Fruit fly (Drosophila melanogaster) whole organism, embryonic: ENCODE measurements around the gene CG14282.

Source experiments
- Awh ChIP-seq: fragments of 200-800 bp; sonication (Bioruptor generic); IDR thresholded peaks from 2 replicates; pipeline ENCODE4, ENCODE4 v1.3.6; 2022; ENCODE audit warnings: missing biosample characterization, missing genetic modification characterization
- B-H1 ChIP-seq: fragments of 200-800 bp; sonication (Bioruptor generic); IDR thresholded peaks from 3 replicates; pipeline ENCODE4 v1.3.6; 2022; ENCODE audit warnings: missing biosample characterization, missing genetic modification characterization
- CG10209 ChIP-seq: fragments of 200-800 bp; sonication (Bioruptor generic); optimal IDR thresholded peaks from 3 replicates; lab custom pipeline; 2017; ENCODE audit warnings: missing biosample characterization, mild to moderate bottlenecking, missing genetic modification characterization, missing genetic modification reagents
- CG11456 ChIP-seq: fragments of 200-800 bp; sonication (Bioruptor generic); IDR thresholded peaks from 3 replicates; pipeline ENCODE4 v1.3.6; 2022; ENCODE audit warnings: missing biosample characterization, missing genetic modification characterization
- CG13424 ChIP-seq: fragments of 200-800 bp; sonication (Bioruptor generic); optimal IDR thresholded peaks from 2 replicates; lab custom pipeline; 2019; ENCODE audit warnings: missing biosample characterization, mild to moderate bottlenecking, missing genetic modification characterization, moderate library complexity
- CG15011 ChIP-seq: fragments of 200-800 bp; sonication (Bioruptor generic); optimal IDR thresholded peaks from 3 replicates; lab custom pipeline; 2018; ENCODE audit warnings: missing biosample characterization, mild to moderate bottlenecking, missing genetic modification characterization
- CG15269 ChIP-seq: fragments of 200-800 bp; sonication (Bioruptor generic); optimal IDR thresholded peaks from 2 replicates; lab custom pipeline; 2018; ENCODE audit warnings: missing biosample characterization, mild to moderate bottlenecking, missing genetic modification characterization, moderate library complexity
- CG18599 ChIP-seq: fragments of 200-800 bp; sonication (Bioruptor generic); optimal IDR thresholded peaks from 3 replicates; lab custom pipeline; 2017; ENCODE audit warnings: missing biosample characterization, missing genetic modification characterization, mild to moderate bottlenecking, moderate library complexity, missing genetic modification reagents
- CG30431 ChIP-seq: fragments of 200-800 bp; sonication (Bioruptor generic); optimal IDR thresholded peaks from 2 replicates; lab custom pipeline; 2017; ENCODE audit warnings: missing biosample characterization, missing genetic modification characterization
- CG31388 ChIP-seq: fragments of 200-800 bp; sonication (Bioruptor generic); optimal IDR thresholded peaks from 2 replicates; lab custom pipeline; 2016; ENCODE audit warnings: missing biosample characterization, missing genetic modification characterization
- CG32772 ChIP-seq: fragments of 200-800 bp; sonication (Bioruptor generic); IDR thresholded peaks from 2 replicates; pipeline ENCODE4 v1.3.6; 2022; ENCODE audit warnings: missing biosample characterization, missing genetic modification characterization
- CG4404 ChIP-seq: fragments of 200-800 bp; sonication (Bioruptor generic); IDR thresholded peaks from 2 replicates; pipeline ENCODE4 v1.3.6; 2022; ENCODE audit warnings: missing biosample characterization, missing genetic modification characterization
- CG4617 ChIP-seq: fragments of 200-800 bp; sonication (Bioruptor generic); optimal IDR thresholded peaks from 3 replicates; lab custom pipeline; 2016; ENCODE audit warnings: missing biosample characterization, missing genetic modification characterization, borderline replicate concordance
- CG8089 ChIP-seq: fragments of 200-800 bp; sonication (Bioruptor generic); optimal IDR thresholded peaks from 3 replicates; lab custom pipeline; 2016; ENCODE audit warnings: missing biosample characterization, missing genetic modification characterization
- CTCF ChIP-seq: fragments of 200-800 bp; sonication (Bioruptor generic); optimal IDR thresholded peaks from 2 replicates; lab custom pipeline; 2017; ENCODE audit warnings: missing biosample characterization, mild to moderate bottlenecking, missing genetic modification characterization, moderate library complexity
- CkIIα-i1 ChIP-seq: fragments of 200-800 bp; sonication (Bioruptor generic); IDR thresholded peaks from 2 replicates; pipeline ENCODE4 v1.3.6; 2022; ENCODE audit warnings: missing biosample characterization, missing genetic modification characterization
- CoRest ChIP-seq: fragments of 200-800 bp; sonication (Bioruptor generic); optimal IDR thresholded peaks from 3 replicates; lab custom pipeline; 2018; ENCODE audit warnings: missing biosample characterization, mild to moderate bottlenecking, missing genetic modification characterization, moderate library complexity
- Doc2 ChIP-seq: fragments of 200-800 bp; sonication (Bioruptor generic); IDR thresholded peaks from 2 replicates; pipeline ENCODE4 v1.3.6; 2022; ENCODE audit warnings: missing biosample characterization, missing genetic modification characterization
- Drgx ChIP-seq: fragments of 200-800 bp; sonication (Bioruptor generic); IDR thresholded peaks from 2 replicates; pipeline ENCODE4 v1.3.6; 2022; ENCODE audit warnings: missing biosample characterization, missing genetic modification characterization
- H2.0 ChIP-seq: fragments of 200-800 bp; sonication (Bioruptor generic); IDR thresholded peaks from 2 replicates; pipeline ENCODE4 v1.3.6; 2022; ENCODE audit warnings: missing biosample characterization, missing genetic modification characterization
- Meics ChIP-seq: fragments of 200-800 bp; sonication (Bioruptor generic); optimal IDR thresholded peaks from 2 replicates; lab custom pipeline; 2017; ENCODE audit warnings: missing biosample characterization, mild to moderate bottlenecking, missing genetic modification characterization
- Oli ChIP-seq: fragments of 200-800 bp; sonication (Bioruptor generic); optimal IDR thresholded peaks from 2 replicates; lab custom pipeline; 2018; ENCODE audit warnings: missing biosample characterization, mild to moderate bottlenecking, missing genetic modification characterization, moderate library complexity
- Poxn ChIP-seq: fragments of 200-800 bp; sonication (Bioruptor generic); IDR thresholded peaks from 2 replicates; pipeline ENCODE4 v1.3.6; 2022; ENCODE audit warnings: missing biosample characterization, missing genetic modification characterization
- Vsx1 ChIP-seq: fragments of 200-800 bp; sonication (Bioruptor generic); optimal IDR thresholded peaks from 2 replicates; lab custom pipeline; 2017; ENCODE audit warnings: missing biosample characterization, mild to moderate bottlenecking, missing genetic modification characterization, missing genetic modification reagents
- Xrp1 ChIP-seq: fragments of 200-800 bp; sonication (Bioruptor generic); IDR thresholded peaks from 2 replicates; pipeline ENCODE4 v1.3.6; 2022; ENCODE audit warnings: missing biosample characterization, missing genetic modification characterization
- ap ChIP-seq: fragments of 200-800 bp; sonication (Bioruptor generic); IDR thresholded peaks from 2 replicates; pipeline ENCODE4 v1.3.6; 2022; ENCODE audit warnings: missing biosample characterization, missing genetic modification characterization
- ara ChIP-seq: fragments of 200-800 bp; sonication (Bioruptor generic); IDR thresholded peaks from 2 replicates; pipeline ENCODE4 v1.3.6; 2022; ENCODE audit warnings: missing biosample characterization, missing genetic modification characterization
- crol ChIP-seq: fragments of 200-800 bp; sonication (Bioruptor generic); IDR thresholded peaks from 2 replicates; pipeline ENCODE4 v1.3.6; 2022; ENCODE audit warnings: missing biosample characterization, missing genetic modification characterization
- dan ChIP-seq: fragments of 200-800 bp; sonication (Bioruptor generic); IDR thresholded peaks from 2 replicates; pipeline ENCODE4 v1.3.6; 2022; ENCODE audit warnings: missing biosample characterization, missing genetic modification characterization
- dysf ChIP-seq: fragments of 200-800 bp; sonication (Bioruptor generic); IDR thresholded peaks from 3 replicates; pipeline ENCODE4 v1.3.6; 2022; ENCODE audit warnings: missing biosample characterization, missing genetic modification characterization
- exex ChIP-seq: fragments of 200-800 bp; sonication (Bioruptor generic); optimal IDR thresholded peaks from 4 replicates; lab custom pipeline; 2018; ENCODE audit warnings: missing biosample characterization, mild to moderate bottlenecking, missing genetic modification characterization, moderate library complexity
- eyg ChIP-seq: fragments of 200-800 bp; sonication (Bioruptor generic); optimal IDR thresholded peaks from 3 replicates; lab custom pipeline; 2016; ENCODE audit warnings: missing biosample characterization, missing genetic modification characterization
- fd96Cb ChIP-seq: fragments of 200-800 bp; sonication (Bioruptor generic); optimal IDR thresholded peaks from 2 replicates; lab custom pipeline; 2018; ENCODE audit warnings: missing biosample characterization, mild to moderate bottlenecking, missing genetic modification characterization, moderate library complexity
- gce ChIP-seq: fragments of 200-800 bp; sonication (Bioruptor generic); IDR thresholded peaks from 3 replicates; pipeline ENCODE4 v1.3.6; 2022; ENCODE audit warnings: missing biosample characterization, missing genetic modification characterization
- gsb-n ChIP-seq: fragments of 200-800 bp; sonication (Bioruptor generic); optimal IDR thresholded peaks from 3 replicates; lab custom pipeline; 2018; ENCODE audit warnings: missing biosample characterization, mild to moderate bottlenecking, missing genetic modification characterization
- ken ChIP-seq: fragments of 200-800 bp; sonication (Bioruptor generic); IDR thresholded peaks from 3 replicates; pipeline ENCODE4 v1.3.6; 2022; ENCODE audit warnings: missing biosample characterization, missing genetic modification characterization
- nom ChIP-seq: fragments of 200-800 bp; sonication (Bioruptor generic); optimal IDR thresholded peaks from 2 replicates; lab custom pipeline; 2017; ENCODE audit warnings: missing biosample characterization, missing genetic modification characterization, mild to moderate bottlenecking, moderate library complexity, missing genetic modification reagents
- peb ChIP-seq: fragments of 200-800 bp; sonication (Bioruptor generic); IDR thresholded peaks from 2 replicates; pipeline ENCODE4 v1.3.6; 2022; ENCODE audit warnings: missing biosample characterization, missing genetic modification characterization
- pzg ChIP-seq: fragments of 200-800 bp; sonication (Bioruptor generic); optimal IDR thresholded peaks from 3 replicates; lab custom pipeline; 2018; ENCODE audit warnings: missing biosample characterization, mild to moderate bottlenecking, missing genetic modification characterization, moderate library complexity
- stc ChIP-seq: fragments of 200-800 bp; sonication (Bioruptor generic); IDR thresholded peaks from 2 replicates; pipeline ENCODE4 v1.3.6; 2022; ENCODE audit warnings: missing biosample characterization, missing genetic modification characterization

Gene CG14282

dm6 chr3R:19151848-19152787 is 24.7 kb upstream of the CG14282 start (continued):
- TF ChIP-seq CG18599 (GFP tag; lab: Kevin White, UChicago) (peak; percentile 30), Xrp1 (GFP tag; lab: Robert Waterston, UW) (peak; percentile 50; the same call in 1 of the 2 replicates), B-H1 (GFP tag; lab: Robert Waterston, UW) (peak; percentile 40; the same call in 1 of the 3 replicates), CG13424 (peak; percentile 27), CG15269 (tag; lab: Kevin White, UChicago) (peak; percentile 60), fd96Cb (tag; lab: Kevin White, UChicago) (peak; percentile 21), Meics (GFP tag; lab: Kevin White, UChicago) (peak; percentile 38), stc (GFP tag; lab: Robert Waterston, UW) (peak; percentile 46), CoRest (tag; lab: Kevin White, UChicago) (peak; percentile 43), dan (no peak), CG10209 (peak; percentile 30), CG11456 (GFP tag; lab: Robert Waterston, UW) (0 out of 3 replicates have a peak, but pooled peaks have one; percentile 40), gce (no peak), peb (GFP tag; lab: Robert Waterston, UW) (0 out of 2 replicates have a peak, but pooled peaks have one; percentile 37), CG31388 (GFP tag; lab: Kevin White, UChicago) (no peak), CG32772 (GFP tag; lab: Robert Waterston, UW) (0 out of 2 replicates have a peak, but pooled peaks have one; percentile 11), Oli (tag; lab: Kevin White, UChicago) (peak; percentile 33), pzg (GFP tag; lab: Kevin White, UChicago) (no peak), CG8089 (GFP tag; lab: Kevin White, UChicago) (no peak), ken (peak; percentile 29; the same call in 1 of the 3 replicates), H2.0 (GFP tag; lab: Robert Waterston, UW) (peak; percentile 56; the same call in 1 of the 2 replicates), Poxn (GFP tag; lab: Robert Waterston, UW) (no peak), Doc2 (GFP tag; lab: Robert Waterston, UW) (no peak), eyg (no peak)

- 0 out of 2 replicates have a peak, but pooled peaks have one; percentile 8 for TF ChIP-seq ara
- TF ChIP-seq CG15011, result no peak
- TF ChIP-seq exex (tag; lab: Kevin White, UChicago), result no peak
- TF ChIP-seq dan, result no peak
- TF ChIP-seq CkIIα-i1 (GFP tag; lab: Robert Waterston, UW), result no peak
- no peak for TF ChIP-seq dysf
- TF ChIP-seq CG30431 (GFP tag; lab: Kevin White, UChicago), result no peak
- peak; percentile 10 for TF ChIP-seq nom
- no peak for TF ChIP-seq Awh
- TF ChIP-seq crol, result no peak
- TF ChIP-seq gsb-n (tag; lab: Kevin White, UChicago), result no peak
- no peak for TF ChIP-seq CG4617 (GFP tag; lab: Kevin White, UChicago)
- TF ChIP-seq CTCF (GFP tag; lab: Kevin White, UChicago), result no peak
- no peak for TF ChIP-seq CG4404 (GFP tag; lab: Robert Waterston, UW)
- TF ChIP-seq Vsx1, result no peak
- 0 out of 2 replicates have a peak, but pooled peaks have one; percentile 7 for TF ChIP-seq ap (GFP tag; lab: Robert Waterston, UW)
- 0 out of 2 replicates have a peak, but pooled peaks have one; percentile 9 for TF ChIP-seq Drgx
These were observed 24.0 kb upstream of the CG14282 start for dm6 chr3R:19152835-19153234.
